Worm (Caenorhabditis elegans): ENCODE data around the gene B0228.7.

ce11 chrII:7795299-7795698, 36.5 kb upstream of the B0228.7 start:
- TF ChIP-seq ztf-23 (GFP tag; IDR thresholded peaks at IDR 0.05) = no peak
- no peak for TF ChIP-seq cog-1 (tag; optimal IDR thresholded peaks at IDR 0.05)
- TF ChIP-seq klf-2 (GFP tag; conservative IDR thresholded peaks at IDR 0.05) = no peak
- no peak for TF ChIP-seq ref-1 (GFP tag; conservative IDR thresholded peaks at IDR 0.05)
- TF ChIP-seq flt-1 (GFP tag; IDR thresholded peaks at IDR 0.05) = no peak
- no peak for TF ChIP-seq tab-1 (GFP tag; IDR thresholded peaks at IDR 0.05)
